Worm (Caenorhabditis elegans) whole organism, late embryonic: ENCODE data around the gene C27A7.9.
A peak's percentile ranks its signal among the peaks of the same experiment; 100 is the strongest.

Experiments
- C08G9.2 ChIP-seq: sonication (generic microtip); optimal IDR thresholded peaks from 2 replicates; lab custom pipeline; 2016; ENCODE audit warnings: mild to moderate bottlenecking, missing genetic modification characterization, moderate library complexity, missing compliant biosample characterization
- F13H6.1 ChIP-seq: sonication (generic microtip); optimal IDR thresholded peaks from 2 replicates; lab custom pipeline; 2016; ENCODE audit warnings: missing genetic modification characterization, missing compliant biosample characterization
- K09A11.1 ChIP-seq: sonication (generic microtip); optimal IDR thresholded peaks from 2 replicates; lab custom pipeline; 2017; ENCODE audit warnings: antibody characterized with exemption, mild to moderate bottlenecking, missing genetic modification characterization, missing compliant biosample characterization; ENCODE audit not compliant: insufficient read depth
- Y22D7AL.16 ChIP-seq: sonication (generic microtip); optimal IDR thresholded peaks from 2 replicates; lab custom pipeline; 2016; ENCODE audit warnings: missing genetic modification characterization, missing compliant biosample characterization
- ama-1 ChIP-seq: fragments of 150-350 bp; optimal IDR thresholded peaks from 2 replicates; lab custom pipeline; 2014
- ceh-14 ChIP-seq: sonication (generic microtip); optimal IDR thresholded peaks from 2 replicates; lab custom pipeline; 2016; ENCODE audit warnings: missing genotype, missing genetic modification characterization, missing compliant biosample characterization
- ceh-19 ChIP-seq: fragments of 200-800 bp; sonication (Bioruptor generic); optimal IDR thresholded peaks from 2 replicates; lab custom pipeline; 2018; ENCODE audit warnings: mild to moderate bottlenecking, missing genetic modification characterization, missing compliant biosample characterization
- ceh-24 ChIP-seq: sonication (generic microtip); optimal IDR thresholded peaks from 2 replicates; lab custom pipeline; 2016; ENCODE audit warnings: mild to moderate bottlenecking, missing genetic modification characterization, missing compliant biosample characterization
- ceh-30 ChIP-seq: fragments of 150-350 bp; optimal IDR thresholded peaks from 2 replicates; lab custom pipeline; 2014; ENCODE audit warnings: missing biosample characterization, missing genetic modification characterization
- ceh-31 ChIP-seq: sonication (generic microtip); optimal IDR thresholded peaks from 2 replicates; lab custom pipeline; 2016; ENCODE audit warnings: missing genetic modification characterization, missing compliant biosample characterization
- ceh-45 ChIP-seq: fragments of 200-800 bp; sonication (Bioruptor generic); IDR thresholded peaks from 2 replicates; pipeline ENCODE4 v1.3.6; 2022; ENCODE audit warnings: missing genetic modification reagents, missing genetic modification characterization, missing compliant biosample characterization
- ceh-48 ChIP-seq: sonication (generic microtip); optimal IDR thresholded peaks from 2 replicates; lab custom pipeline; 2016; ENCODE audit warnings: missing genetic modification characterization, inconsistent platforms, missing compliant biosample characterization
- ceh-6 ChIP-seq: fragments of 200-800 bp; sonication (Bioruptor generic); optimal IDR thresholded peaks from 2 replicates; lab custom pipeline; 2018; ENCODE audit warnings: mild to moderate bottlenecking, missing genetic modification characterization, missing compliant biosample characterization
- ceh-9 ChIP-seq: sonication (generic microtip); optimal IDR thresholded peaks from 2 replicates; lab custom pipeline; 2016; ENCODE audit warnings: mild to moderate bottlenecking, missing genetic modification characterization, inconsistent platforms, missing compliant biosample characterization
- dmd-4 ChIP-seq: sonication (generic microtip); optimal IDR thresholded peaks from 2 replicates; lab custom pipeline; 2016; ENCODE audit warnings: borderline replicate concordance, missing genetic modification characterization, missing compliant biosample characterization
- elt-4 ChIP-seq: sonication (generic microtip); optimal IDR thresholded peaks from 2 replicates; lab custom pipeline; 2016; ENCODE audit warnings: missing genetic modification characterization, missing compliant biosample characterization
- ets-4 ChIP-seq: sonication (generic microtip); optimal IDR thresholded peaks from 2 replicates; lab custom pipeline; 2016; ENCODE audit warnings: missing genetic modification characterization, missing compliant biosample characterization
- fax-1 ChIP-seq: sonication (generic microtip); optimal IDR thresholded peaks from 2 replicates; lab custom pipeline; 2016; ENCODE audit warnings: missing genotype, missing genetic modification characterization, missing compliant biosample characterization
- fkh-6 ChIP-seq: sonication (generic microtip); optimal IDR thresholded peaks from 2 replicates; lab custom pipeline; 2016; ENCODE audit warnings: missing genetic modification characterization, missing compliant biosample characterization
- hlh-13 ChIP-seq: fragments of 200-800 bp; sonication (Bioruptor generic); optimal IDR thresholded peaks from 2 replicates; lab custom pipeline; 2018; ENCODE audit warnings: mild to moderate bottlenecking, missing genetic modification characterization, missing compliant biosample characterization
- hlh-15 ChIP-seq: sonication (generic microtip); optimal IDR thresholded peaks from 2 replicates; lab custom pipeline; 2016; ENCODE audit warnings: missing genetic modification characterization, missing compliant biosample characterization
- hlh-8 ChIP-seq: sonication (generic microtip); optimal IDR thresholded peaks from 2 replicates; lab custom pipeline; 2016; ENCODE audit warnings: missing genotype, missing genetic modification characterization, missing compliant biosample characterization
- lim-6 ChIP-seq: sonication (generic microtip); optimal IDR thresholded peaks from 2 replicates; lab custom pipeline; 2016; ENCODE audit warnings: missing genetic modification characterization, missing compliant biosample characterization
- lin-11 ChIP-seq: fragments of 200-800 bp; sonication (Bioruptor generic); optimal IDR thresholded peaks from 2 replicates; lab custom pipeline; 2018; ENCODE audit warnings: mild to moderate bottlenecking, missing genetic modification characterization, missing compliant biosample characterization
- mec-3 ChIP-seq: sonication (generic microtip); optimal IDR thresholded peaks from 2 replicates; lab custom pipeline; 2016; ENCODE audit warnings: borderline replicate concordance, missing genetic modification characterization, missing compliant biosample characterization
- nfya-1 ChIP-seq: sonication (generic microtip); optimal IDR thresholded peaks from 2 replicates; lab custom pipeline; 2017; ENCODE audit warnings: missing genetic modification characterization, mild to moderate bottlenecking, missing compliant biosample characterization, antibody characterized with exemption, moderate library complexity
- nhr-11 ChIP-seq: fragments of 150-350 bp; optimal IDR thresholded peaks from 2 replicates; lab custom pipeline; 2014; ENCODE audit warnings: missing biosample characterization, missing genetic modification characterization
- nhr-232 ChIP-seq: sonication (generic microtip); optimal IDR thresholded peaks from 2 replicates; lab custom pipeline; 2016; ENCODE audit warnings: missing genetic modification characterization, missing compliant biosample characterization
- odd-2 ChIP-seq: sonication (generic microtip); optimal IDR thresholded peaks from 2 replicates; lab custom pipeline; 2017; ENCODE audit warnings: antibody characterized with exemption, mild to moderate bottlenecking, missing genetic modification characterization, missing compliant biosample characterization
- pag-3 ChIP-seq: sonication (generic microtip); optimal IDR thresholded peaks from 2 replicates; lab custom pipeline; 2016; ENCODE audit warnings: missing compliant biosample characterization, missing genetic modification characterization, borderline replicate concordance
- pha-2 ChIP-seq: sonication (generic microtip); optimal IDR thresholded peaks from 2 replicates; lab custom pipeline; 2017; ENCODE audit warnings: mild to moderate bottlenecking, missing genetic modification characterization, missing compliant biosample characterization
- pha-4 ChIP-seq: fragments of 150-350 bp; optimal IDR thresholded peaks from 2 replicates; lab custom pipeline; 2018; ENCODE audit warnings: missing biosample characterization, missing genetic modification reagents, missing genetic modification characterization
- ref-2 ChIP-seq: sonication (generic microtip); optimal IDR thresholded peaks from 2 replicates; lab custom pipeline; 2016; ENCODE audit warnings: missing genetic modification characterization, missing compliant biosample characterization
- rnt-1 ChIP-seq: sonication (generic microtip); optimal IDR thresholded peaks from 2 replicates; lab custom pipeline; 2016; ENCODE audit warnings: missing genetic modification characterization, missing compliant biosample characterization
- sdc-2 ChIP-seq: sonication (generic microtip); optimal IDR thresholded peaks from 2 replicates; lab custom pipeline; 2016; ENCODE audit warnings: missing genotype, missing genetic modification characterization, missing compliant biosample characterization
- sox-4 ChIP-seq: sonication (generic microtip); optimal IDR thresholded peaks from 2 replicates; lab custom pipeline; 2017; ENCODE audit warnings: mild to moderate bottlenecking, missing genetic modification characterization, inconsistent platforms, missing compliant biosample characterization
- syd-9 ChIP-seq: sonication (generic microtip); optimal IDR thresholded peaks from 2 replicates; lab custom pipeline; 2016; ENCODE audit warnings: mild to moderate bottlenecking, missing genetic modification characterization, moderate library complexity, missing compliant biosample characterization
- ttx-3 ChIP-seq: sonication (generic microtip); optimal IDR thresholded peaks from 2 replicates; lab custom pipeline; 2016; ENCODE audit warnings: missing genetic modification reagents, missing genetic modification characterization, missing compliant biosample characterization
- unc-3 ChIP-seq, 2 experiments: fragments of 200-800 bp in 1 of 2; sonication (Bioruptor generic) in 1 of 2; sonication (generic microtip) in 1 of 2; conservative IDR thresholded peaks in 1 of 2; optimal IDR thresholded peaks in 1 of 2; 2 replicates each; pipeline versions ENCODE4 v1.3.6 to Lab custom; 2016 to 2022; ENCODE audit warnings: missing compliant biosample characterization in 2 of 2, missing genetic modification characterization in 2 of 2, missing genetic modification reagents in 1 of 2
- unc-55 ChIP-seq: sonication (generic microtip); optimal IDR thresholded peaks from 2 replicates; lab custom pipeline; 2017; ENCODE audit warnings: missing biosample characterization, missing genetic modification reagents, missing genetic modification characterization
- ztf-16 ChIP-seq: sonication (generic microtip); optimal IDR thresholded peaks from 2 replicates; lab custom pipeline; 2017; ENCODE audit warnings: missing genetic modification characterization, missing compliant biosample characterization

The C27A7.9 gene

DNA sequence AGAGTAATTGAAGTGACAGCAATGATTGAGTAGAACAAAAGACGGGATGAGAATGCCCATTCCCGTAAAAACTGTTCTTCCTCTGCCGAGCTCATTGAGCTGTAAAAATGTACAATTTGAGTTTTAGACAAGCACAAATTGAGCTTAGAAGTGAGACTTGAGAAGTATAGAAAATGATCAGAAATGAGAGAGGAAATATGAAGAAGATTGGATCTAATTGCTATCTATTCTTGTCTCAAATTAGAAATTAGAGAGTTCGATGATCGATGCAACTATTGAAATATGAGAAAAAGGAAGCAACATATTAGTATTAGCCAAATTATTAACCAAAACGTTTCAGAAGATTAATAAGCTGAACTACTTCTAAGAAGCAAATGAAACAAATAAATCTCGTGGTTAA lies 15.7 kb upstream of the C27A7.9 start, which contains the start of gene ZK863.1:
TSS of gene ZK863.1 (minus strand) at position 101 of the 400 bp plus-strand sequence.
- TF ChIP-seq Y22D7AL.16 (tag; lab: Kevin White, UChicago) = no peak
- TF ChIP-seq ttx-3 (tag; lab: Kevin White, UChicago) = no peak
- TF ChIP-seq ceh-31 = no peak
- no peak for TF ChIP-seq K09A11.1
- TF ChIP-seq unc-3 (GFP tag; conservative IDR thresholded peaks at IDR 0.05; lab: Robert Waterston, UW) = no peak
- no peak for TF ChIP-seq unc-3 (tag; optimal IDR thresholded peaks at IDR 0.05; lab: Kevin White, UChicago)
- TF ChIP-seq ref-2 (tag; lab: Kevin White, UChicago) = no peak

DNA sequence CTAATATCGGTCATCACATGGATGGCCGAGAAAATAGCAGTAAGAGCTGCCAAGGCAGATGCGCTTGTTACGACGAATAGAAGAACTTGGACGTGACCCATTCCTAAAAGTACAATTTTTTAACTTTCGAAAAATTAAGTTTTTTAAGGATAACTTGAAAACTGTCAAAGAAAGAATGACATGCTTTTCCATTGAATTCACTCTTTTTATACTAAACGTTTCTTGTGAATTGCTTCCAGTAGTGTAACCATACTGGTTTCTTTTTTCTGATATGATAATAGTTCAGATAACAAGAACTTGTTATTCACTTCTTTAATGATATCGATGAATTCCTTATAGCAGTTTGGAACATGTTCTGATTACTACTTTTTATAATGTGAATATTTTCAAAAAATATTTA lies 13.2 kb upstream of the C27A7.9 start, which contains the start of gene col-37:
TSS of gene col-37 (minus strand) at position 101 of the 400 bp plus-strand sequence.
- TF ChIP-seq unc-55 (GFP tag; lab: Kevin White, UChicago) = no peak
- TF ChIP-seq fax-1 = no peak

DNA sequence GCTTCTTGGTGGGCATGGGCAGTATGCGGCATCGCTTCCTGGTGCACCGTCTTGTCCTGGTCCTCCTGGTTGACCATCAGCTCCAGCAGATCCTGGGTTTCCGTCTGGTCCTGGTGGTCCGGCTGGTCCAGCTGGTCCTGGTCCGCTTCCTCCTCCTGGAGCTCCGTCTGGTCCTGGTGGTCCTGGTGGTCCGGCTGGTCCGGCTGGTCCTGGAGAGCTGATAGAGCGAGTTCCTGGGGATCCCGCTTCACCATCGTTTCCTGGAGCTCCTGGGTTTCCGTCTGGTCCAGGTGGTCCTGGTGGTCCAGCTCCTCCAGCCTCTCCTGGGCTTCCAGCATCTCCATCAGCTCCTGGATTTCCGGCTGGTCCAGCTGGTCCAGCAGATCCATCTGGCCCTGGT lies 12.6 kb upstream of the C27A7.9 start:
- TF ChIP-seq C08G9.2 (tag; lab: Kevin White, UChicago) (peak; percentile 32), pag-3 (tag; lab: Kevin White, UChicago) (no peak), mec-3 (tag; lab: Kevin White, UChicago) (peak; percentile 33), elt-4 (tag; lab: Kevin White, UChicago) (peak; percentile 18), dmd-4 (peak; percentile 9), pha-4 (no peak)

DNA sequence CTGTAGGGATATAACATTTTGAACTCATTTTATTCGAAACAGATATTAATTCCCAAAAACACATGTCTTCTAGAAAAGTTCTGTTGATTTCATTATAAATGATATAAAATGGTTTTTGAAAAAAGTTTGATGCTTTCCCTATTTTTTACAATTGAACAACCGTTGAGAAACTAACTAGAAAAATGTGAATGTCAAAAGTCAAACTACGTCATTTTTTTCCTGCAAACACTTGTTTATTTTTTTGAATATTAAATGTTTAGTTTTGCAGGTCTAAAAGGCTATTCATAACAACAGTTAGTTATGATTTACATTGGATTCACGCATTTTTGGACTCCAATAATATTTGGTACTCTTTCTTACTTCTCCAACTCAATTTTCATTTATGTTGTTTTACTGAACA lies 8.5 kb upstream of the C27A7.9 start, which contains the start of gene srj-4:
TSS of gene srj-4 (plus strand) at position 301 of the 400 bp plus-strand sequence.
- TF ChIP-seq ceh-48 (no peak), lim-6 (tag; lab: Kevin White, UChicago) (no peak)

DNA sequence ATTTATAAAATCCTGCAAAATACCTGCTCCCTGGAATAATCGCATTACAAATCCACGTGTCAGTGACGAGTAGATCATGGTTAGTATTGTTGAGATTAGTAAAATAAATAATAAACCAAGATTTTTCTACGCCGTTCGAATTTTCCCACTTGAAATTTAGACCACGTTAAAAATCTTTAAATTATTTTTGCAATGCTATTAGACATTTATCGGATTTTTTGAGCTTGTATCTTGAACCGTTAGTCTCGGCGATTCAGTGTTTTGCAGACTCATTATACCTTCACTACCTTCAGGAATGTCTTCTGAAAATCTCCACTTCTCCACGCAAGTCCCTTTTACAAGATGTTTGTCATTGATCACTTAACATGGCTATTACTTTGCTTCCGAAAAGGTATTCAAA lies 7.8 kb upstream of the C27A7.9 start, which contains the start of gene C27A7.5:
TSS of gene C27A7.5 (minus strand) at position 101 of the 400 bp plus-strand sequence.
- TF ChIP-seq rnt-1 (tag; lab: Kevin White, UChicago) (no peak), ceh-45 (GFP tag; lab: Robert Waterston, UW) (no peak), ets-4 (tag; lab: Kevin White, UChicago) (no peak), ceh-19 (no peak), ceh-48 (no peak), fkh-6 (tag; lab: Kevin White, UChicago) (no peak), C08G9.2 (tag; lab: Kevin White, UChicago) (no peak), hlh-8 (tag; lab: Kevin White, UChicago) (no peak), ttx-3 (tag; lab: Kevin White, UChicago) (no peak), syd-9 (tag; lab: Kevin White, UChicago) (no peak), ama-1 (lab: Kevin White, UChicago) (no peak), ref-2 (tag; lab: Kevin White, UChicago) (no peak), unc-3 (GFP tag; conservative IDR thresholded peaks at IDR 0.05; lab: Robert Waterston, UW) (no peak), unc-3 (tag; optimal IDR thresholded peaks at IDR 0.05; lab: Kevin White, UChicago) (no peak), sox-4 (tag; lab: Kevin White, UChicago) (no peak), hlh-15 (tag; lab: Kevin White, UChicago) (no peak), unc-55 (GFP tag; lab: Kevin White, UChicago) (no peak), hlh-13 (GFP tag; lab: Kevin White, UChicago) (no peak), nhr-11 (tag; lab: Kevin White, UChicago) (no peak)

DNA sequence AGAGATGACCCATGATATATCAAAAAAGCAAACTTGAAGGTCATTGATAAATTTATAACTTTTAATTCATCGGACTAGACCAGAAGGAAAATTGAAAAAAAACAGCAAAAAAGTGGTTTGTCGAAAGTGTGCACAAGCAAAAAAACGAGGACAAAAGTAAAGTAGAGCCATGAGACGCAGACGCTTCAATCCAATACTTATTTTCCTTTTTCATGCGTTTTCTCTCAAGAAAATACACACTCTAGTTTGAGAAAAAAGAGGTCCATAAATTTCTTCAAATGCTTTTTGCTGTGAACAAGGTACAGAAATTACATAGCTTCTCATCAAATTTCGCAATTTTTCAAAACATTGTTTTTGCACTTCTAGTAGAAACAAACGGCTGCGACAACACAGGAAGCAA lies 6.7 kb upstream of the C27A7.9 start:
- TF ChIP-seq nfya-1 (no peak), hlh-8 (tag; lab: Kevin White, UChicago) (no peak), ceh-14 (no peak), ceh-30 (tag; lab: Kevin White, UChicago) (no peak), unc-3 (GFP tag; conservative IDR thresholded peaks at IDR 0.05; lab: Robert Waterston, UW) (no peak), unc-3 (tag; optimal IDR thresholded peaks at IDR 0.05; lab: Kevin White, UChicago) (no peak), ztf-16 (tag; lab: Kevin White, UChicago) (no peak), F13H6.1 (tag; lab: Kevin White, UChicago) (no peak), nhr-11 (tag; lab: Kevin White, UChicago) (no peak), pha-2 (tag; lab: Kevin White, UChicago) (no peak), nhr-232 (tag; lab: Kevin White, UChicago) (no peak), sox-4 (tag; lab: Kevin White, UChicago) (no peak), lin-11 (tag; lab: Kevin White, UChicago) (no peak), sdc-2 (tag; lab: Kevin White, UChicago) (no peak), odd-2 (tag; lab: Kevin White, UChicago) (no peak), K09A11.1 (no peak), ceh-24 (tag; lab: Kevin White, UChicago) (no peak), ceh-9 (no peak), ceh-6 (GFP tag; lab: Kevin White, UChicago) (no peak)
- TF ChIP-seq, all 69 proteins: peak for 0
